Fruit fly (Drosophila melanogaster) whole organism, pupa: ENCODE results near the gene betaNACtes2.

Experiments
- CG13204 ChIP-seq: fragments of 200-800 bp; sonication (Bioruptor generic); optimal IDR thresholded peaks from 2 replicates; lab custom pipeline; 2018; ENCODE audit warnings: missing biosample characterization, mild to moderate bottlenecking, missing genetic modification characterization, moderate library complexity
- CG17806 ChIP-seq: fragments of 200-800 bp; sonication (Bioruptor generic); optimal IDR thresholded peaks from 2 replicates; lab custom pipeline; 2018; ENCODE audit warnings: missing biosample characterization, mild to moderate bottlenecking, missing genetic modification characterization, moderate library complexity
- CG34367 ChIP-seq: fragments of 200-800 bp; sonication (Bioruptor generic); optimal IDR thresholded peaks from 2 replicates; lab custom pipeline; 2018; ENCODE audit warnings: missing biosample characterization, mild to moderate bottlenecking, missing genetic modification characterization
- CG4496 ChIP-seq: fragments of 200-800 bp; sonication (Bioruptor generic); IDR thresholded peaks from 3 replicates; pipeline ENCODE4 v1.3.6; 2022; ENCODE audit warnings: missing biosample characterization, missing genetic modification characterization
- CG9948 ChIP-seq: fragments of 200-800 bp; sonication (Bioruptor generic); optimal IDR thresholded peaks from 2 replicates; lab custom pipeline; 2018; ENCODE audit warnings: missing biosample characterization, mild to moderate bottlenecking, missing genetic modification characterization, moderate library complexity
- D1 ChIP-seq: fragments of 200-800 bp; sonication (Bioruptor generic); optimal IDR thresholded peaks from 2 replicates; lab custom pipeline; 2018; ENCODE audit warnings: missing biosample characterization, mild to moderate bottlenecking, missing genetic modification characterization, moderate library complexity
- Ets98B ChIP-seq: fragments of 200-800 bp; sonication (Bioruptor generic); IDR thresholded peaks from 2 replicates; pipeline ENCODE4 v1.3.6; 2022; ENCODE audit warnings: missing biosample characterization, missing genetic modification characterization
- Pif1A ChIP-seq: fragments of 200-800 bp; sonication (Bioruptor generic); optimal IDR thresholded peaks from 3 replicates; lab custom pipeline; 2016; ENCODE audit warnings: missing biosample characterization, missing genetic modification characterization
- Pif1B ChIP-seq: fragments of 200-800 bp; sonication (Bioruptor generic); optimal IDR thresholded peaks from 3 replicates; lab custom pipeline; 2016; ENCODE audit warnings: missing biosample characterization, missing genetic modification characterization
- Snoo ChIP-seq: fragments of 200-800 bp; sonication (Bioruptor generic); optimal IDR thresholded peaks from 3 replicates; lab custom pipeline; 2017; ENCODE audit warnings: missing biosample characterization, mild to moderate bottlenecking, missing genetic modification characterization, inconsistent platforms

DNA sequence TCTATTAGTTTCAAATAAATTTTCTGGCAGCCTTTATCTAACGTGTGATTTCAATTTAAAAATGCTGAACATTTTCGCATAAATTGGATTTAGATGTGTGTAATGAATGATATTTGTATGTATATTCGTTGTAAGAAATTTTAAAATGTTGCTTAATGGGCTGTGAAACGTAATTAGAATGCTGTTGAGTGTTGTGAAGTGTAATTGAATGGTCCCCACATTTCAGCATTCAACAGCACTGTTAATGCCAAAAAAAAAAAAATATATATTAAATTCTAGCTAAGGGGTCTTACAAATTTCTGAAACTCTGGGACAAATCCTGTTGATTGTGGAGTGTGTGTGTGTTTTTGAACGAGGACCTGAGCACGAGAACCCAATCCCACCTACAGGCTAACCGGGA, 50.2 kb downstream of the betaNACtes2 start:
- no peak for TF ChIP-seq CG34367
- no peak for TF ChIP-seq D1 (tag; lab: Kevin White, UChicago)
- TF ChIP-seq CG17806 (tag; lab: Kevin White, UChicago) = no peak
- TF ChIP-seq CG13204 = no peak
- TF ChIP-seq Snoo (tag; lab: Kevin White, UChicago) = no peak
- TF ChIP-seq Pif1B (GFP tag; lab: Kevin White, UChicago) = no peak
- no peak for TF ChIP-seq Pif1A (GFP tag; lab: Kevin White, UChicago)
- no peak for TF ChIP-seq CG4496 (GFP tag; lab: Robert Waterston, UW)
- no peak for TF ChIP-seq CG9948
- TF ChIP-seq Ets98B (GFP tag; lab: Robert Waterston, UW) = no peak
